Fruit fly (Drosophila melanogaster) whole organism, embryonic: ENCODE data around the gene CG43867.

Source experiments
- ATbp ChIP-seq: fragments of 200-800 bp; sonication (Bioruptor generic); optimal IDR thresholded peaks from 2 replicates; lab custom pipeline; 2017; ENCODE audit warnings: missing biosample characterization, mild to moderate bottlenecking, missing genetic modification characterization, missing genetic modification reagents
- Blimp-1 ChIP-seq: fragments of 200-800 bp; sonication (Bioruptor generic); optimal IDR thresholded peaks from 3 replicates; lab custom pipeline; 2018; ENCODE audit warnings: missing biosample characterization, missing genetic modification characterization, mild to moderate bottlenecking, moderate library complexity, missing genetic modification reagents
- CG10274 ChIP-seq: fragments of 200-800 bp; sonication (Bioruptor generic); optimal IDR thresholded peaks from 3 replicates; lab custom pipeline; 2017; ENCODE audit warnings: missing biosample characterization, mild to moderate bottlenecking, missing genetic modification characterization
- CG10654 ChIP-seq: fragments of 200-800 bp; sonication (Bioruptor generic); optimal IDR thresholded peaks from 2 replicates; lab custom pipeline; 2016; ENCODE audit warnings: missing biosample characterization, missing genetic modification characterization
- CG11085 ChIP-seq: fragments of 200-800 bp; sonication (Bioruptor generic); IDR thresholded peaks from 2 replicates; pipeline ENCODE4 v1.3.6; 2022; ENCODE audit warnings: missing biosample characterization, missing genetic modification characterization
- CG12071 ChIP-seq: fragments of 200-800 bp; sonication (Bioruptor generic); optimal IDR thresholded peaks from 3 replicates; lab custom pipeline; 2018; ENCODE audit warnings: missing biosample characterization, mild to moderate bottlenecking, missing genetic modification characterization
- CG12391 ChIP-seq: fragments of 200-800 bp; sonication (Bioruptor generic); optimal IDR thresholded peaks from 3 replicates; lab custom pipeline; 2018; ENCODE audit warnings: missing biosample characterization, mild to moderate bottlenecking, missing genetic modification characterization, moderate library complexity
- CG12744 ChIP-seq: fragments of 200-800 bp; sonication (Bioruptor generic); optimal IDR thresholded peaks from 2 replicates; lab custom pipeline; 2016; ENCODE audit warnings: missing biosample characterization, missing genetic modification characterization
- CG1603 ChIP-seq: fragments of 200-800 bp; sonication (Bioruptor generic); optimal IDR thresholded peaks from 2 replicates; lab custom pipeline; 2019; ENCODE audit warnings: missing biosample characterization, mild to moderate bottlenecking, missing genetic modification characterization, moderate library complexity
- CG17359 ChIP-seq: fragments of 200-800 bp; sonication (Bioruptor generic); optimal IDR thresholded peaks from 3 replicates; lab custom pipeline; 2018; ENCODE audit warnings: missing biosample characterization, mild to moderate bottlenecking, missing genetic modification characterization, moderate library complexity
- CG18011 ChIP-seq: fragments of 200-800 bp; sonication (Bioruptor generic); optimal IDR thresholded peaks from 2 replicates; lab custom pipeline; 2017; ENCODE audit warnings: missing biosample characterization, missing genetic modification characterization, mild to moderate bottlenecking, moderate library complexity, missing genotype
- CG18262 ChIP-seq: fragments of 200-800 bp; optimal IDR thresholded peaks from 3 replicates; lab custom pipeline; 2019; ENCODE audit warnings: missing biosample characterization, mild to moderate bottlenecking, missing genetic modification characterization, moderate library complexity
- CG2712 ChIP-seq: fragments of 200-800 bp; optimal IDR thresholded peaks from 3 replicates; lab custom pipeline; 2019; ENCODE audit warnings: missing biosample characterization, mild to moderate bottlenecking, missing genetic modification characterization, moderate library complexity
- CG6254 ChIP-seq: fragments of 200-800 bp; sonication (Bioruptor generic); optimal IDR thresholded peaks from 3 replicates; lab custom pipeline; 2017; ENCODE audit warnings: mild to moderate bottlenecking, missing biosample characterization, missing genetic modification reagents, missing genetic modification characterization
- CG6854 ChIP-seq: fragments of 200-800 bp; sonication (Bioruptor generic); optimal IDR thresholded peaks from 3 replicates; lab custom pipeline; 2017; ENCODE audit warnings: missing biosample characterization, mild to moderate bottlenecking, missing genetic modification characterization
- CG7357 ChIP-seq: fragments of 200-800 bp; sonication (Bioruptor generic); IDR thresholded peaks from 3 replicates; pipeline ENCODE4 v1.3.6; 2022; ENCODE audit warnings: missing biosample characterization, missing genetic modification characterization
- Dll ChIP-seq: fragments of 200-800 bp; sonication (Bioruptor generic); IDR thresholded peaks from 4 replicates; pipeline ENCODE4 v1.3.6; 2022; ENCODE audit warnings: missing biosample characterization, missing genetic modification characterization; ENCODE audit not compliant: partially characterized antibody
- HmgD ChIP-seq: fragments of 200-800 bp; sonication (Bioruptor generic); optimal IDR thresholded peaks from 3 replicates; lab custom pipeline; 2016; ENCODE audit warnings: missing biosample characterization, missing genetic modification characterization
- HmgZ ChIP-seq: fragments of 200-800 bp; sonication (Bioruptor generic); optimal IDR thresholded peaks from 2 replicates; lab custom pipeline; 2018; ENCODE audit warnings: missing biosample characterization, mild to moderate bottlenecking, missing genetic modification characterization
- Meics ChIP-seq: fragments of 200-800 bp; sonication (Bioruptor generic); optimal IDR thresholded peaks from 2 replicates; lab custom pipeline; 2017; ENCODE audit warnings: missing biosample characterization, mild to moderate bottlenecking, missing genetic modification characterization
- Opbp ChIP-seq: fragments of 200-800 bp; sonication (Bioruptor generic); IDR thresholded peaks from 3 replicates; pipeline ENCODE4 v1.3.6; 2022; ENCODE audit warnings: missing biosample characterization, missing genetic modification characterization; ENCODE audit not compliant: partially characterized antibody
- Pdp1 ChIP-seq, 2 experiments: fragments of 200-800 bp; sonication (Bioruptor generic); optimal IDR thresholded peaks; 3 replicates each; lab custom pipeline; 2016; ENCODE audit warnings: missing biosample characterization in 2 of 2, missing genetic modification characterization in 2 of 2, mild to moderate bottlenecking in 1 of 2, moderate library complexity in 1 of 2
- Side ChIP-seq: fragments of 200-800 bp; sonication (Bioruptor generic); optimal IDR thresholded peaks from 2 replicates; lab custom pipeline; 2016; ENCODE audit warnings: missing biosample characterization, missing genetic modification characterization
- Taf1 ChIP-seq: fragments of 200-800 bp; sonication (Bioruptor generic); IDR thresholded peaks from 2 replicates; pipeline ENCODE4 v1.3.6; 2022; ENCODE audit warnings: missing biosample characterization, missing genetic modification characterization
- amos ChIP-seq: fragments of 200-800 bp; sonication (Bioruptor generic); IDR thresholded peaks from 2 replicates; pipeline ENCODE4 v1.3.6; 2022; ENCODE audit warnings: missing biosample characterization, missing genetic modification characterization; ENCODE audit not compliant: partially characterized antibody
- ato ChIP-seq: fragments of 200-800 bp; sonication (Bioruptor generic); IDR thresholded peaks from 2 replicates; pipeline ENCODE4 v1.3.6; 2022; ENCODE audit warnings: missing biosample characterization, missing genetic modification characterization; ENCODE audit not compliant: partially characterized antibody
- caup ChIP-seq: fragments of 200-800 bp; sonication (Bioruptor generic); optimal IDR thresholded peaks from 3 replicates; lab custom pipeline; 2017; ENCODE audit warnings: missing biosample characterization, mild to moderate bottlenecking, missing genetic modification characterization, moderate library complexity; ENCODE audit not compliant: severe bottlenecking
- crc ChIP-seq: fragments of 200-800 bp; sonication (Bioruptor generic); optimal IDR thresholded peaks from 2 replicates; lab custom pipeline; 2016; ENCODE audit warnings: missing biosample characterization, missing genetic modification characterization
- cwo ChIP-seq: fragments of 200-800 bp; sonication (Bioruptor generic); optimal IDR thresholded peaks from 3 replicates; lab custom pipeline; 2017; ENCODE audit warnings: missing biosample characterization, missing genetic modification characterization, mild to moderate bottlenecking, moderate library complexity, missing genetic modification reagents
- esg ChIP-seq: fragments of 200-800 bp; sonication (Bioruptor generic); conservative IDR thresholded peaks from 2 replicates; pipeline ENCODE4 v1.3.6; 2022; ENCODE audit warnings: missing biosample characterization, missing genetic modification characterization
- gce ChIP-seq: fragments of 200-800 bp; sonication (Bioruptor generic); IDR thresholded peaks from 3 replicates; pipeline ENCODE4 v1.3.6; 2022; ENCODE audit warnings: missing biosample characterization, missing genetic modification characterization
- gcm2 ChIP-seq: fragments of 200-800 bp; sonication (Bioruptor generic); optimal IDR thresholded peaks from 2 replicates; lab custom pipeline; 2016; ENCODE audit warnings: missing biosample characterization, missing genetic modification characterization
- grau ChIP-seq: fragments of 200-800 bp; optimal IDR thresholded peaks from 3 replicates; lab custom pipeline; 2019; ENCODE audit warnings: missing biosample characterization, mild to moderate bottlenecking, missing genetic modification characterization, moderate library complexity
- gsb ChIP-seq: fragments of 200-800 bp; sonication (Bioruptor generic); IDR thresholded peaks from 2 replicates; pipeline ENCODE4 v1.3.6; 2022; ENCODE audit warnings: missing biosample characterization, missing genetic modification characterization
- gt ChIP-seq: fragments of 200-800 bp; sonication (Bioruptor generic); IDR thresholded peaks from 2 replicates; pipeline ENCODE4 v1.3.6; 2022; ENCODE audit warnings: missing biosample characterization, missing genetic modification characterization
- ham ChIP-seq: fragments of 200-800 bp; sonication (Bioruptor generic); IDR thresholded peaks from 2 replicates; pipeline ENCODE4 v1.3.6; 2022; ENCODE audit warnings: missing biosample characterization, missing genetic modification characterization
- her ChIP-seq: fragments of 200-800 bp; sonication (Bioruptor generic); optimal IDR thresholded peaks from 2 replicates; lab custom pipeline; 2016; ENCODE audit warnings: missing biosample characterization, missing genetic modification characterization
- jigr1 ChIP-seq: fragments of 200-800 bp; sonication (Bioruptor generic); IDR thresholded peaks from 3 replicates; pipeline ENCODE4 v1.3.6; 2022; ENCODE audit warnings: missing biosample characterization, missing genetic modification characterization
- kah ChIP-seq: fragments of 200-800 bp; sonication (Bioruptor generic); optimal IDR thresholded peaks from 2 replicates; lab custom pipeline; 2018; ENCODE audit warnings: missing biosample characterization, mild to moderate bottlenecking, missing genetic modification characterization
- kay ChIP-seq: fragments of 200-800 bp; sonication (Bioruptor generic); optimal IDR thresholded peaks from 2 replicates; lab custom pipeline; 2016; ENCODE audit warnings: missing biosample characterization, missing genetic modification characterization
- nom ChIP-seq: fragments of 200-800 bp; sonication (Bioruptor generic); optimal IDR thresholded peaks from 2 replicates; lab custom pipeline; 2017; ENCODE audit warnings: missing biosample characterization, missing genetic modification characterization, mild to moderate bottlenecking, moderate library complexity, missing genetic modification reagents
- pum ChIP-seq: fragments of 200-800 bp; sonication (Bioruptor generic); optimal IDR thresholded peaks from 2 replicates; lab custom pipeline; 2016; ENCODE audit warnings: missing biosample characterization, missing genetic modification characterization
- rib ChIP-seq: fragments of 200-800 bp; sonication (Bioruptor generic); IDR thresholded peaks from 2 replicates; pipeline ENCODE4 v1.3.6; 2022; ENCODE audit warnings: missing biosample characterization, missing genetic modification characterization
- run ChIP-seq: fragments of 200-800 bp; sonication (Bioruptor generic); optimal IDR thresholded peaks from 3 replicates; lab custom pipeline; 2018; ENCODE audit warnings: missing biosample characterization, mild to moderate bottlenecking, missing genetic modification characterization
- so ChIP-seq: fragments of 200-800 bp; sonication (Bioruptor generic); IDR thresholded peaks from 3 replicates; pipeline ENCODE4 v1.3.6; 2022; ENCODE audit warnings: missing biosample characterization, missing genetic modification characterization
- sob ChIP-seq: fragments of 200-800 bp; sonication (Bioruptor generic); IDR thresholded peaks from 2 replicates; pipeline ENCODE4 v1.3.6; 2022; ENCODE audit warnings: missing biosample characterization, missing genetic modification characterization
- wdn ChIP-seq: fragments of 200-800 bp; sonication (Bioruptor generic); IDR thresholded peaks from 2 replicates; pipeline ENCODE4 v1.3.6; 2022; ENCODE audit warnings: missing biosample characterization, missing genetic modification characterization
- wek ChIP-seq: fragments of 200-800 bp; sonication (Bioruptor generic); optimal IDR thresholded peaks from 3 replicates; lab custom pipeline; 2018; ENCODE audit warnings: missing biosample characterization, mild to moderate bottlenecking, missing genetic modification characterization, moderate library complexity
- zen2 ChIP-seq: fragments of 200-800 bp; sonication (Bioruptor generic); IDR thresholded peaks from 3 replicates; pipeline ENCODE4 v1.3.6; 2022; ENCODE audit warnings: missing biosample characterization, missing genetic modification characterization; ENCODE audit not compliant: partially characterized antibody

CG43867 gene

dm6 chrX:758892-759621, 168.7 kb downstream of the CG43867 start, which contains the start of gene CG5273 (continued):
- TF ChIP-seq CG7357 (GFP tag; lab: Robert Waterston, UW) (no peak), CG12391 (peak; percentile 37), zen2 (GFP tag; lab: Robert Waterston, UW) (peak; percentile 90), Side (GFP tag; lab: Kevin White, UChicago) (no peak), Opbp (GFP tag; lab: Robert Waterston, UW) (peak; percentile 95), CG11085 (GFP tag; lab: Robert Waterston, UW) (no peak), HmgZ (tag; lab: Kevin White, UChicago) (peak; percentile 53), CG2712 (tag; lab: Kevin White, UChicago) (peak; percentile 34), grau (tag; lab: Kevin White, UChicago) (peak; percentile 21), CG12744 (no peak), ATbp (GFP tag; lab: Kevin White, UChicago) (no peak), CG6254 (GFP tag; lab: Kevin White, UChicago) (peak; percentile 60), gsb (GFP tag; lab: Robert Waterston, UW) (no peak), CG10274 (no peak), rib (GFP tag; lab: Robert Waterston, UW) (no peak), kah (peak; percentile 48), caup (GFP tag; lab: Kevin White, UChicago) (peak; percentile 38), gcm2 (GFP tag; lab: Kevin White, UChicago) (no peak), crc (no peak), Meics (peak; percentile 17), so (GFP tag; lab: Robert Waterston, UW) (peak; percentile 37; the same call in 1 of the 3 replicates), HmgD (GFP tag; lab: Kevin White, UChicago) (no peak), ham (GFP tag; lab: Robert Waterston, UW) (no peak), ato (peak; percentile 95), Blimp-1 (GFP tag; lab: Kevin White, UChicago) (peak; percentile 93), Dll (peak; percentile 99), CG18262 (peak; percentile 45), run (tag; lab: Kevin White, UChicago) (no peak), CG6854 (no peak), CG10654 (GFP tag; lab: Kevin White, UChicago) (no peak), gt (GFP tag; lab: Robert Waterston, UW) (no peak), CG18011 (GFP tag; lab: Kevin White, UChicago) (peak; percentile 4), Taf1 (GFP tag; lab: Robert Waterston, UW) (no peak), wdn (no peak), cwo (GFP tag; lab: Kevin White, UChicago) (peak; percentile 6), Pdp1 (GFP tag; optimal IDR thresholded peaks at IDR 0.05; lab: Kevin White, UChicago) (peak in 1 of 2 experiments; percentile 50), kay (GFP tag; lab: Kevin White, UChicago) (no peak), nom (GFP tag; lab: Kevin White, UChicago) (peak; percentile 37), sob (GFP tag; lab: Robert Waterston, UW) (peak; percentile 20; the same call in 1 of the 2 replicates), her (no peak), pum (GFP tag; lab: Kevin White, UChicago) (no peak), jigr1 (no peak), wek (no peak), amos (GFP tag; lab: Robert Waterston, UW) (peak; percentile 97), gce (GFP tag; lab: Robert Waterston, UW) (no peak), esg (GFP tag; lab: Robert Waterston, UW) (no peak), CG12071 (no peak), CG1603 (peak; percentile 91), CG17359 (tag; lab: Kevin White, UChicago) (no peak)
